Fruit fly (Drosophila melanogaster) whole organism, embryonic: ENCODE data around the gene RhoGAPp190.

Source experiments
- Abd-B ChIP-seq: fragments of 200-800 bp; sonication (Bioruptor generic); optimal IDR thresholded peaks from 2 replicates; lab custom pipeline; 2018; ENCODE audit warnings: missing biosample characterization, mild to moderate bottlenecking, missing genetic modification characterization, moderate library complexity
- CG10543 ChIP-seq: fragments of 200-800 bp; sonication (Bioruptor generic); optimal IDR thresholded peaks from 3 replicates; lab custom pipeline; 2017; ENCODE audit warnings: missing biosample characterization, mild to moderate bottlenecking, missing genetic modification characterization, moderate library complexity
- CG10979 ChIP-seq: fragments of 200-800 bp; sonication (Bioruptor generic); optimal IDR thresholded peaks from 2 replicates; lab custom pipeline; 2018; ENCODE audit warnings: missing biosample characterization, mild to moderate bottlenecking, missing genetic modification characterization, moderate library complexity
- CG11085 ChIP-seq: fragments of 200-800 bp; sonication (Bioruptor generic); IDR thresholded peaks from 2 replicates; pipeline ENCODE4 v1.3.6; 2022; ENCODE audit warnings: missing biosample characterization, missing genetic modification characterization
- CG12104 ChIP-seq: fragments of 200-800 bp; sonication (Bioruptor generic); optimal IDR thresholded peaks from 3 replicates; lab custom pipeline; 2016; ENCODE audit warnings: missing biosample characterization, missing genetic modification characterization
- CG12744 ChIP-seq: fragments of 200-800 bp; sonication (Bioruptor generic); optimal IDR thresholded peaks from 2 replicates; lab custom pipeline; 2016; ENCODE audit warnings: missing biosample characterization, missing genetic modification characterization
- CG15696 ChIP-seq: fragments of 200-800 bp; sonication (Bioruptor generic); optimal IDR thresholded peaks from 2 replicates; lab custom pipeline; 2019; ENCODE audit warnings: missing biosample characterization, mild to moderate bottlenecking, missing genetic modification characterization, moderate library complexity
- CG16813 ChIP-seq: fragments of 200-800 bp; sonication (Bioruptor generic); IDR thresholded peaks from 3 replicates; pipeline ENCODE4 v1.3.6; 2022; ENCODE audit warnings: missing biosample characterization, missing genetic modification characterization; ENCODE audit not compliant: partially characterized antibody
- CG1832 ChIP-seq: fragments of 200-800 bp; sonication (Bioruptor generic); optimal IDR thresholded peaks from 2 replicates; lab custom pipeline; 2017; ENCODE audit warnings: missing biosample characterization, mild to moderate bottlenecking, missing genetic modification characterization, inconsistent platforms
- CG2129 ChIP-seq: fragments of 200-800 bp; sonication (Bioruptor generic); IDR thresholded peaks from 2 replicates; pipeline ENCODE4 v1.3.6; 2022; ENCODE audit warnings: missing biosample characterization, missing genetic modification characterization; ENCODE audit not compliant: partially characterized antibody
- CG3407 ChIP-seq: fragments of 200-800 bp; sonication (Bioruptor generic); optimal IDR thresholded peaks from 2 replicates; lab custom pipeline; 2018; ENCODE audit warnings: missing biosample characterization, mild to moderate bottlenecking, missing genetic modification characterization
- CG4328 ChIP-seq: fragments of 200-800 bp; sonication (Bioruptor generic); optimal IDR thresholded peaks from 3 replicates; lab custom pipeline; 2017; ENCODE audit warnings: missing biosample characterization, missing genetic modification reagents, missing genetic modification characterization
- CG6272 ChIP-seq: fragments of 200-800 bp; sonication (Bioruptor generic); IDR thresholded peaks from 2 replicates; pipeline ENCODE4 v1.3.6; 2022; ENCODE audit warnings: missing biosample characterization, missing genetic modification characterization
- CG7745 ChIP-seq: fragments of 200-800 bp; sonication (Bioruptor generic); optimal IDR thresholded peaks from 2 replicates; lab custom pipeline; 2018; ENCODE audit warnings: missing biosample characterization, mild to moderate bottlenecking, missing genetic modification characterization, moderate library complexity
- CG7839 ChIP-seq: fragments of 200-800 bp; sonication (Bioruptor generic); optimal IDR thresholded peaks from 3 replicates; lab custom pipeline; 2018; ENCODE audit warnings: missing biosample characterization, mild to moderate bottlenecking, missing genetic modification characterization, moderate library complexity
- CG8290 ChIP-seq, 3 experiments: fragments of 200-800 bp; sonication (Bioruptor generic); optimal IDR thresholded peaks; 2 replicates each; lab custom pipeline; 2016 to 2019; ENCODE audit warnings: missing biosample characterization in 3 of 3, missing genetic modification characterization in 3 of 3, mild to moderate bottlenecking in 2 of 3, moderate library complexity in 1 of 3
- Dip2 ChIP-seq: fragments of 200-800 bp; sonication (Bioruptor generic); IDR thresholded peaks from 2 replicates; pipeline ENCODE4 v1.3.6; 2022; ENCODE audit warnings: missing biosample characterization, missing genetic modification characterization
- Dip3 ChIP-seq: fragments of 200-800 bp; sonication (Bioruptor generic); optimal IDR thresholded peaks from 3 replicates; lab custom pipeline; 2016; ENCODE audit warnings: missing biosample characterization, missing genetic modification characterization
- Dll ChIP-seq: fragments of 200-800 bp; sonication (Bioruptor generic); IDR thresholded peaks from 4 replicates; pipeline ENCODE4 v1.3.6; 2022; ENCODE audit warnings: missing biosample characterization, missing genetic modification characterization; ENCODE audit not compliant: partially characterized antibody
- ERR ChIP-seq: fragments of 200-800 bp; sonication (Bioruptor generic); optimal IDR thresholded peaks from 2 replicates; lab custom pipeline; 2016; ENCODE audit warnings: missing biosample characterization, missing genetic modification characterization
- Hr78 ChIP-seq, 2 experiments: fragments of 200-800 bp in 1 of 2; fragments of >200 bp in 1 of 2; sonication (Bioruptor generic) in 1 of 2; optimal IDR thresholded peaks; 2 replicates each; lab custom pipeline; 2017 to 2019; ENCODE audit warnings: missing biosample characterization in 2 of 2, missing genetic modification characterization in 2 of 2, mild to moderate bottlenecking in 1 of 2, moderate library complexity in 1 of 2
- Lpt ChIP-seq: fragments of >200 bp; optimal IDR thresholded peaks from 2 replicates; lab custom pipeline; 2018; ENCODE audit warnings: missing biosample characterization, missing genetic modification characterization
- Meics ChIP-seq: fragments of 200-800 bp; sonication (Bioruptor generic); optimal IDR thresholded peaks from 2 replicates; lab custom pipeline; 2017; ENCODE audit warnings: missing biosample characterization, mild to moderate bottlenecking, missing genetic modification characterization
- Oli ChIP-seq: fragments of 200-800 bp; sonication (Bioruptor generic); optimal IDR thresholded peaks from 2 replicates; lab custom pipeline; 2018; ENCODE audit warnings: missing biosample characterization, mild to moderate bottlenecking, missing genetic modification characterization, moderate library complexity
- Scr ChIP-seq: fragments of 200-800 bp; sonication (Bioruptor generic); IDR thresholded peaks from 2 replicates; pipeline ENCODE4 v1.3.6; 2022; ENCODE audit warnings: missing biosample characterization, missing genetic modification characterization; ENCODE audit not compliant: partially characterized antibody
- Sin3A ChIP-seq: fragments of >200 bp; optimal IDR thresholded peaks from 2 replicates; lab custom pipeline; 2018
- ac ChIP-seq: fragments of 200-800 bp; sonication (Bioruptor generic); optimal IDR thresholded peaks from 3 replicates; lab custom pipeline; 2017; ENCODE audit warnings: missing biosample characterization, mild to moderate bottlenecking, missing genetic modification characterization
- amos ChIP-seq: fragments of 200-800 bp; sonication (Bioruptor generic); IDR thresholded peaks from 2 replicates; pipeline ENCODE4 v1.3.6; 2022; ENCODE audit warnings: missing biosample characterization, missing genetic modification characterization; ENCODE audit not compliant: partially characterized antibody
- chm ChIP-seq: fragments of 200-800 bp; sonication (Bioruptor generic); IDR thresholded peaks from 2 replicates; pipeline ENCODE4 v1.3.6; 2022; ENCODE audit warnings: missing biosample characterization, missing genetic modification characterization
- corto ChIP-seq: fragments of 200-800 bp; sonication (Bioruptor generic); optimal IDR thresholded peaks from 2 replicates; lab custom pipeline; 2016; ENCODE audit warnings: missing biosample characterization, mild to moderate bottlenecking, missing genetic modification characterization, moderate library complexity
- croc ChIP-seq: fragments of 200-800 bp; sonication (Bioruptor generic); conservative IDR thresholded peaks from 3 replicates; pipeline ENCODE4 v1.3.6; 2022; ENCODE audit warnings: missing biosample characterization, missing genetic modification characterization
- danr ChIP-seq: fragments of 200-800 bp; sonication (Bioruptor generic); IDR thresholded peaks from 2 replicates; pipeline ENCODE4 v1.3.6; 2022; ENCODE audit warnings: missing biosample characterization, missing genetic modification characterization
- dpn ChIP-seq, 2 experiments: fragments of 200-800 bp; sonication (Bioruptor generic); optimal IDR thresholded peaks; 3 replicates each; lab custom pipeline; 2016; ENCODE audit warnings: missing biosample characterization in 2 of 2, missing genetic modification characterization in 2 of 2
- dysf ChIP-seq: fragments of 200-800 bp; sonication (Bioruptor generic); IDR thresholded peaks from 3 replicates; pipeline ENCODE4 v1.3.6; 2022; ENCODE audit warnings: missing biosample characterization, missing genetic modification characterization
- eve ChIP-seq, 2 experiments: fragments of >200 bp; optimal IDR thresholded peaks; 2 replicates each; lab custom pipeline; 2017; ENCODE audit warnings: missing biosample characterization in 2 of 2, missing genetic modification characterization in 2 of 2
- gsb ChIP-seq: fragments of 200-800 bp; sonication (Bioruptor generic); IDR thresholded peaks from 2 replicates; pipeline ENCODE4 v1.3.6; 2022; ENCODE audit warnings: missing biosample characterization, missing genetic modification characterization
- gsb-n ChIP-seq: fragments of 200-800 bp; sonication (Bioruptor generic); optimal IDR thresholded peaks from 3 replicates; lab custom pipeline; 2018; ENCODE audit warnings: missing biosample characterization, mild to moderate bottlenecking, missing genetic modification characterization
- h ChIP-seq: fragments of >200 bp; optimal IDR thresholded peaks from 2 replicates; lab custom pipeline; 2017
- lbe ChIP-seq: fragments of 200-800 bp; sonication (Bioruptor generic); optimal IDR thresholded peaks from 2 replicates; lab custom pipeline; 2016; ENCODE audit warnings: missing biosample characterization, mild to moderate bottlenecking, missing genetic modification characterization
- nmo ChIP-seq: fragments of 200-800 bp; sonication (Bioruptor generic); optimal IDR thresholded peaks from 2 replicates; lab custom pipeline; 2018; ENCODE audit warnings: missing biosample characterization, mild to moderate bottlenecking, missing genetic modification characterization, moderate library complexity
- nom ChIP-seq: fragments of 200-800 bp; sonication (Bioruptor generic); optimal IDR thresholded peaks from 2 replicates; lab custom pipeline; 2017; ENCODE audit warnings: missing biosample characterization, missing genetic modification characterization, mild to moderate bottlenecking, moderate library complexity, missing genetic modification reagents
- pros ChIP-seq: fragments of 200-800 bp; sonication (Bioruptor generic); optimal IDR thresholded peaks from 3 replicates; lab custom pipeline; 2019; ENCODE audit warnings: missing biosample characterization, mild to moderate bottlenecking, missing genetic modification characterization, moderate library complexity
- sc ChIP-seq, 3 experiments: fragments of >200 bp in 2 of 3; fragments of 200-800 bp in 1 of 3; sonication (Bioruptor generic) in 1 of 3; optimal IDR thresholded peaks; 2 replicates in 2 of 3; 3 replicates in 1 of 3; lab custom pipeline; 2017; ENCODE audit warnings: mild to moderate bottlenecking in 1 of 3, missing biosample characterization in 1 of 3, missing genetic modification characterization in 1 of 3, missing genetic modification reagents in 1 of 3
- seq ChIP-seq: fragments of 200-800 bp; sonication (Bioruptor generic); IDR thresholded peaks from 2 replicates; pipeline ENCODE4 v1.3.6; 2022; ENCODE audit warnings: missing biosample characterization, missing genetic modification characterization
- shn ChIP-seq: fragments of 200-800 bp; sonication (Bioruptor generic); optimal IDR thresholded peaks from 3 replicates; lab custom pipeline; 2016; ENCODE audit warnings: missing biosample characterization, missing genetic modification characterization
- tgo ChIP-seq: fragments of 200-800 bp; sonication (Bioruptor generic); IDR thresholded peaks from 3 replicates; pipeline ENCODE4 v1.3.6; 2022; ENCODE audit warnings: missing biosample characterization, missing genetic modification characterization
- tio ChIP-seq: fragments of 200-800 bp; sonication (Bioruptor generic); optimal IDR thresholded peaks from 2 replicates; lab custom pipeline; 2017; ENCODE audit warnings: missing biosample characterization, missing genetic modification characterization, inconsistent platforms
- tll ChIP-seq, 2 experiments: fragments of 200-800 bp in 1 of 2; fragments of >200 bp in 1 of 2; sonication (Bioruptor generic) in 1 of 2; optimal IDR thresholded peaks; 2 replicates each; lab custom pipeline; 2017 to 2019; ENCODE audit warnings: missing biosample characterization in 2 of 2, missing genetic modification characterization in 2 of 2, mild to moderate bottlenecking in 1 of 2, moderate library complexity in 1 of 2
- tna ChIP-seq: fragments of 200-800 bp; sonication (Bioruptor generic); IDR thresholded peaks from 2 replicates; pipeline ENCODE4 v1.3.6; 2022; ENCODE audit warnings: missing biosample characterization, missing genetic modification characterization; ENCODE audit not compliant: partially characterized antibody

RhoGAPp190 gene

DNA sequence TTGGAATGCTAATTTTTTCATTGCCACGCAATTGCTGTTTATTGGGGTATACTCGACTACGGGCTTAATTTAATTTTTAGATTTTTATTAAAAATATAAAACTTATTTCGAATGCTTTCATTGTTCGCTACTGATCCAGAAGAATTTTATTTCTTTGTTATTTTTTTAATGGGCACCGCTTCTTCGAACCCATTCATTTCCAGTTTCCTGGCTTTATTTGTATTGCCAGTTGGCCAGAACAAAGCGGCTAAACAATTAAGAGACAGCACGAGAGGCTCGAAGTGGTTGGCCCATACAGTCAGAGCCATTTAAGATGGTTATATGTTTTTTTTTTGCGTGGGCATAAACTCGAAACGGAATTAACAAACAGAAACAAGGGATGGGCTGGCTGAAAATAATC lies 56.5 kb downstream of the RhoGAPp190 start (continued):
- TF ChIP-seq Scr (no peak), nom (GFP tag; lab: Kevin White, UChicago) (peak; percentile 34), CG7839 (tag; lab: Kevin White, UChicago) (peak; percentile 85), corto (GFP tag; lab: Kevin White, UChicago) (no peak), Abd-B (GFP tag; lab: Kevin White, UChicago) (peak; percentile 74), sc (optimal IDR thresholded peaks at IDR 0.05; lab: Kevin White, UChicago) (no peak), sc (GFP tag; optimal IDR thresholded peaks at IDR 0.05; lab: Kevin White, UChicago) (peak; percentile 32), shn (peak; percentile 16), CG2129 (no peak), dpn (GFP tag; optimal IDR thresholded peaks at IDR 0.05; lab: Kevin White, UChicago) (peak; percentile 64 to 65), eve (GFP tag; optimal IDR thresholded peaks at IDR 0.05; lab: Kevin White, UChicago) (no peak), CG15696 (peak; percentile 35), Oli (tag; lab: Kevin White, UChicago) (peak; percentile 75), croc (GFP tag; lab: Robert Waterston, UW) (peak; percentile 58), CG3407 (GFP tag; lab: Kevin White, UChicago) (peak; percentile 10), ERR (GFP tag; lab: Kevin White, UChicago) (no peak), CG4328 (GFP tag; lab: Kevin White, UChicago) (no peak), CG8290 (GFP tag; optimal IDR thresholded peaks at IDR 0.05; lab: Kevin White, UChicago) (no peak), CG8290 (tag; optimal IDR thresholded peaks at IDR 0.05; lab: Kevin White, UChicago) (no peak), CG12104 (GFP tag; lab: Kevin White, UChicago) (peak; percentile 47), CG1832 (no peak), CG10543 (GFP tag; lab: Kevin White, UChicago) (no peak), pros (no peak), tna (GFP tag; lab: Robert Waterston, UW) (no peak), CG6272 (peak; percentile 74), CG12744 (GFP tag; lab: Kevin White, UChicago) (peak; percentile 55), Dip3 (GFP tag; lab: Kevin White, UChicago) (peak; percentile 73), chm (peak; percentile 55; the same call in 1 of the 2 replicates), ac (GFP tag; lab: Kevin White, UChicago) (no peak), CG16813 (GFP tag; lab: Robert Waterston, UW) (no peak), CG10979 (tag; lab: Kevin White, UChicago) (peak; percentile 65), Lpt (no peak), seq (GFP tag; lab: Robert Waterston, UW) (peak; percentile 68), gsb (GFP tag; lab: Robert Waterston, UW) (peak; percentile 77), nmo (peak; percentile 59), CG7745 (tag; lab: Kevin White, UChicago) (no peak), Meics (peak; percentile 85), Hr78 (GFP tag; optimal IDR thresholded peaks at IDR 0.05; lab: Kevin White, UChicago) (no peak), dysf (GFP tag; lab: Robert Waterston, UW) (peak; percentile 88), Sin3A (lab: Kevin White, UChicago) (no peak), Dll (GFP tag; lab: Robert Waterston, UW) (no peak), tgo (GFP tag; lab: Robert Waterston, UW) (peak; percentile 83), danr (GFP tag; lab: Robert Waterston, UW) (peak; percentile 54), tll (GFP tag; optimal IDR thresholded peaks at IDR 0.05; lab: Kevin White, UChicago) (no peak), tio (GFP tag; lab: Kevin White, UChicago) (no peak), lbe (GFP tag; lab: Kevin White, UChicago) (peak; percentile 89), h (lab: Kevin White, UChicago) (no peak), Dip2 (no peak), CG11085 (peak; percentile 77), amos (no peak), gsb-n (tag; lab: Kevin White, UChicago) (peak; percentile 44)
